Worm (Caenorhabditis elegans) whole organism, late embryonic: Measurements from ENCODE around the gene cosa-1.

Experiments used
- K02D7.2 ChIP-seq: sonication (generic microtip); optimal IDR thresholded peaks from 2 replicates; lab custom pipeline; 2017; ENCODE audit warnings: mild to moderate bottlenecking, missing genetic modification characterization, missing compliant biosample characterization
- ama-1 ChIP-seq: fragments of 150-350 bp; optimal IDR thresholded peaks from 2 replicates; lab custom pipeline; 2014
- ceh-30 ChIP-seq: fragments of 150-350 bp; optimal IDR thresholded peaks from 2 replicates; lab custom pipeline; 2014; ENCODE audit warnings: missing biosample characterization, missing genetic modification characterization
- che-1 ChIP-seq: sonication (generic microtip); optimal IDR thresholded peaks from 2 replicates; lab custom pipeline; 2016; ENCODE audit warnings: mild to moderate bottlenecking, missing genetic modification characterization, missing compliant biosample characterization
- dve-1 ChIP-seq: sonication (generic microtip); optimal IDR thresholded peaks from 2 replicates; lab custom pipeline; 2017; ENCODE audit warnings: antibody characterized with exemption, mild to moderate bottlenecking, missing genetic modification characterization, missing compliant biosample characterization
- fax-1 ChIP-seq: sonication (generic microtip); optimal IDR thresholded peaks from 2 replicates; lab custom pipeline; 2016; ENCODE audit warnings: missing genotype, missing genetic modification characterization, missing compliant biosample characterization
- lin-11 ChIP-seq: fragments of 200-800 bp; sonication (Bioruptor generic); optimal IDR thresholded peaks from 2 replicates; lab custom pipeline; 2018; ENCODE audit warnings: mild to moderate bottlenecking, missing genetic modification characterization, missing compliant biosample characterization
- nhr-11 ChIP-seq: fragments of 150-350 bp; optimal IDR thresholded peaks from 2 replicates; lab custom pipeline; 2014; ENCODE audit warnings: missing biosample characterization, missing genetic modification characterization
- pha-4 ChIP-seq: fragments of 150-350 bp; optimal IDR thresholded peaks from 2 replicates; lab custom pipeline; 2018; ENCODE audit warnings: missing biosample characterization, missing genetic modification reagents, missing genetic modification characterization
- tbx-2 ChIP-seq: sonication (generic microtip); optimal IDR thresholded peaks from 2 replicates; lab custom pipeline; 2016; ENCODE audit warnings: missing genetic modification characterization, missing compliant biosample characterization
- ttx-3 ChIP-seq: sonication (generic microtip); optimal IDR thresholded peaks from 2 replicates; lab custom pipeline; 2016; ENCODE audit warnings: missing genetic modification reagents, missing genetic modification characterization, missing compliant biosample characterization
- unc-86 ChIP-seq: sonication (generic microtip); optimal IDR thresholded peaks from 2 replicates; lab custom pipeline; 2016; ENCODE audit warnings: missing genetic modification characterization, missing compliant biosample characterization

DNA sequence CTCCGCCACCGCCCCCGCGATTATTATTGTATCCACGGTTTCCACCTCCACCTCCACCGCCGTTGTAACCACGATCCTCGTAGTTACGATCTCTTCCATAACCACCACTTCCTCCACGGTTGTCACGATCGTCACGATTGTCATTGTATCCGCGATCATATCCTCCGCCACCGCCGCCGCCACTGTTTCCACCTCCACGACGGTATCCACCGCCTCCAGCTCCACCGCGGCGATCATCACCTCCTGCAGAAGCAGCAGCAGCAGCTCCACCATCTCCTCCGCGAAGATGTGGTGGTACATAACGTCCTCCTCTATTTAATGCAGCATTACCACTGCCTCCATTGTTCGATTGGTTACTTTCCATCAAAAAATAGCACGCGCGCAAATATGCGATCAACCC, 52.7 kb downstream of the cosa-1 start, which contains the start of gene laf-1:
- TF ChIP-seq pha-4 (tag; lab: Kevin White, UChicago) (no peak), ceh-30 (no peak), K02D7.2 (tag; lab: Kevin White, UChicago) (no peak), dve-1 (no peak), unc-86 (tag; lab: Kevin White, UChicago) (no peak), nhr-11 (tag; lab: Kevin White, UChicago) (no peak), ama-1 (lab: Kevin White, UChicago) (no peak), tbx-2 (no peak), che-1 (tag; lab: Kevin White, UChicago) (no peak), ttx-3 (tag; lab: Kevin White, UChicago) (no peak), lin-11 (tag; lab: Kevin White, UChicago) (no peak), fax-1 (tag; lab: Kevin White, UChicago) (no peak)
